Worm (Caenorhabditis elegans) whole organism, L2 larva: ENCODE measurements around the gene clec-85.

Experiments
- C34F6.9 ChIP-seq: fragments of 150-350 bp; optimal IDR thresholded peaks from 2 replicates; lab custom pipeline; 2014; ENCODE audit warnings: missing biosample characterization, missing genetic modification characterization
- F13H6.1 ChIP-seq: sonication (generic microtip); optimal IDR thresholded peaks from 2 replicates; lab custom pipeline; 2016; ENCODE audit warnings: missing genetic modification characterization, missing compliant biosample characterization
- Y55F3AM.14 ChIP-seq: fragments of 200-800 bp; sonication (Bioruptor generic); optimal IDR thresholded peaks from 2 replicates; lab custom pipeline; 2018; ENCODE audit warnings: mild to moderate bottlenecking, missing genetic modification characterization, missing compliant biosample characterization
- alr-1 ChIP-seq: fragments of 150-350 bp; optimal IDR thresholded peaks from 2 replicates; lab custom pipeline; 2014; ENCODE audit warnings: missing biosample characterization, missing genetic modification characterization
- aly-2 ChIP-seq: fragments of 150-350 bp; optimal IDR thresholded peaks from 2 replicates; lab custom pipeline; 2014; ENCODE audit warnings: missing biosample characterization, missing genetic modification characterization
- dmd-4 ChIP-seq: sonication (generic microtip); optimal IDR thresholded peaks from 2 replicates; lab custom pipeline; 2017; ENCODE audit warnings: missing biosample characterization, missing genetic modification characterization
- egl-27 ChIP-seq: sonication (generic microtip); optimal IDR thresholded peaks from 3 replicates; lab custom pipeline; 2017; ENCODE audit warnings: missing biosample characterization, missing genetic modification reagents, missing genetic modification characterization
- fos-1 ChIP-seq: fragments of 150-350 bp; optimal IDR thresholded peaks from 2 replicates; lab custom pipeline; 2014; ENCODE audit warnings: missing biosample characterization, missing genetic modification characterization
- gmeb-1 ChIP-seq: fragments of 150-350 bp; optimal IDR thresholded peaks from 2 replicates; lab custom pipeline; 2014; ENCODE audit warnings: missing biosample characterization, missing genetic modification characterization
- lin-13 ChIP-seq: fragments of 150-350 bp; optimal IDR thresholded peaks from 2 replicates; lab custom pipeline; 2014; ENCODE audit warnings: missing biosample characterization, missing genetic modification reagents, missing genetic modification characterization
- lsy-2 ChIP-seq, 2 experiments: fragments of 150-350 bp in 1 of 2; sonication (generic microtip) in 1 of 2; optimal IDR thresholded peaks; 2 replicates each; lab custom pipeline; 2014 to 2017; ENCODE audit warnings: missing biosample characterization in 2 of 2, missing genetic modification characterization in 2 of 2
- mab-5 ChIP-seq: fragments of 150-350 bp; optimal IDR thresholded peaks from 2 replicates; lab custom pipeline; 2014; ENCODE audit warnings: missing biosample characterization, missing genetic modification characterization
- mbf-1 ChIP-seq: sonication (generic microtip); optimal IDR thresholded peaks from 2 replicates; lab custom pipeline; 2017; ENCODE audit warnings: missing biosample characterization, missing genetic modification characterization
- nhr-11 ChIP-seq: fragments of 150-350 bp; optimal IDR thresholded peaks from 2 replicates; lab custom pipeline; 2014; ENCODE audit warnings: missing biosample characterization, missing genetic modification characterization
- nhr-12 ChIP-seq: fragments of 150-350 bp; optimal IDR thresholded peaks from 2 replicates; lab custom pipeline; 2014; ENCODE audit warnings: missing biosample characterization, missing genetic modification characterization
- nhr-21 ChIP-seq: fragments of 150-350 bp; optimal IDR thresholded peaks from 2 replicates; lab custom pipeline; 2014; ENCODE audit warnings: missing biosample characterization, missing genetic modification characterization
- nhr-23 ChIP-seq: fragments of 150-350 bp; optimal IDR thresholded peaks from 2 replicates; lab custom pipeline; 2014; ENCODE audit warnings: missing biosample characterization, missing genetic modification reagents, missing genetic modification characterization
- nhr-237 ChIP-seq: fragments of 150-350 bp; optimal IDR thresholded peaks from 2 replicates; lab custom pipeline; 2014; ENCODE audit warnings: missing biosample characterization, missing genetic modification characterization
- nhr-25 ChIP-seq: fragments of 150-350 bp; sonication (generic microtip); optimal IDR thresholded peaks from 3 replicates; lab custom pipeline; 2014; ENCODE audit warnings: missing biosample characterization, missing genetic modification characterization
- nhr-6 ChIP-seq: fragments of 150-350 bp; optimal IDR thresholded peaks from 2 replicates; lab custom pipeline; 2014; ENCODE audit warnings: missing biosample characterization, missing genetic modification characterization
- nhr-77 ChIP-seq: fragments of 150-350 bp; optimal IDR thresholded peaks from 2 replicates; lab custom pipeline; 2014; ENCODE audit warnings: missing biosample characterization, missing genetic modification characterization
- peb-1 ChIP-seq: fragments of 150-350 bp; optimal IDR thresholded peaks from 2 replicates; lab custom pipeline; 2014; ENCODE audit warnings: missing biosample characterization, missing genetic modification characterization
- sem-4 ChIP-seq: fragments of 150-350 bp; optimal IDR thresholded peaks from 2 replicates; lab custom pipeline; 2014; ENCODE audit warnings: missing biosample characterization, missing genetic modification reagents, missing genetic modification characterization
- skn-1 ChIP-seq: sonication (generic microtip); optimal IDR thresholded peaks from 2 replicates; lab custom pipeline; 2017; ENCODE audit warnings: missing biosample characterization, missing genetic modification characterization
- sma-3 ChIP-seq: sonication (generic microtip); optimal IDR thresholded peaks from 2 replicates; lab custom pipeline; 2016; ENCODE audit warnings: missing genetic modification reagents, missing genetic modification characterization, missing compliant biosample characterization
- snpc-4 ChIP-seq: fragments of 150-350 bp; optimal IDR thresholded peaks from 2 replicates; lab custom pipeline; 2014; ENCODE audit warnings: missing biosample characterization, missing genetic modification characterization
- unc-39 ChIP-seq: fragments of 150-350 bp; optimal IDR thresholded peaks from 2 replicates; lab custom pipeline; 2014; ENCODE audit warnings: missing biosample characterization, missing genetic modification characterization
- unc-55 ChIP-seq: fragments of 150-350 bp; sonication (generic microtip); optimal IDR thresholded peaks from 3 replicates; lab custom pipeline; 2014; ENCODE audit warnings: missing biosample characterization, missing genetic modification reagents, missing genetic modification characterization
- unc-62 ChIP-seq: fragments of 150-350 bp; optimal IDR thresholded peaks from 2 replicates; lab custom pipeline; 2014; ENCODE audit warnings: missing biosample characterization, missing genetic modification reagents, missing genetic modification characterization
- ztf-4 ChIP-seq: fragments of 150-350 bp; optimal IDR thresholded peaks from 2 replicates; lab custom pipeline; 2014; ENCODE audit warnings: missing biosample characterization, missing genetic modification characterization

The clec-85 gene

DNA sequence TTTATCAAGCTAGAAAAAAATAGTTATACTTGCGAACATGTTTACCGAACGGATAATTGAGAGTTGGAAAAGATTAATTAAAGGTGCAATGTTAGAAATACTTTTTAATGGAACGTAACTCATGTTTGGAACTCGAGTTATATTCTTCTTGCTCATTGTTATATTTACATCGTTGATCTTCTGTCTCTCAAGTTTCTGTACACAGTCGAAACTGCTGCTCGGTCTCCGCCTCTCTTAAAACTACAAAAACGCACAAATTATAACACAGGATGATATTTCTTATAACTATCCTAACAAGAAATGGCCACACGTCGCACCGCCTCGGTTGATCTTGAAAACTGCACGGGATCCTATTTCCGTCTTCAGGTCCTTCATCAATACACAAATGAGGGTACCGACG, 16.2 kb upstream of the clec-85 start, which contains the start of gene pudl-2:
pudl-2 (plus strand) TSS at position 301 of the 400 bp plus-strand sequence.
- TF ChIP-seq peb-1 (tag; lab: Kevin White, UChicago) = no peak
- no peak for TF ChIP-seq alr-1 (tag; lab: Kevin White, UChicago)
- TF ChIP-seq nhr-12 (tag; lab: Kevin White, UChicago) = no peak

DNA sequence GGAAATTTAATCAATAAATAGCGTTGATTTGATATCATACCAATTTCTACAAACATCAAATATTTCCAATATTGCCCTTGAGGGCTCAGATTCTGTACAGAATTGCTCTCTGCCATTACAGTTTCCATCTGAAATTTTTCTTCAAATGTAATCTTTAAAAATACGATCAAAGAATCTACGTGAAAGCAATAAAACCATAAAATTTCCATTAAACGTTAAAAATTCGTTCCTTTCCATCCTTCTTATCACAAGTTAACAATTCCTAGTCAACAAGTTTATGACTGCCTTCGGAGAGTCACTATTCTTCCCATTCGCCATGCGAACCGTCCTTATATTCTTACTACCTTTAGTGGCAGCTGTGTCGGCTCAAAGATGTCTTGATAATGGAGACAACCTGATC, 15.3 kb upstream of the clec-85 start, which contains the start of gene clec-82:
clec-82 (plus strand) TSS at position 301 of the 400 bp plus-strand sequence.
- no peak for TF ChIP-seq snpc-4 (tag; lab: Kevin White, UChicago)
- no peak for TF ChIP-seq nhr-23 (tag; lab: Kevin White, UChicago)
- TF ChIP-seq nhr-6 = no peak
- no peak for TF ChIP-seq nhr-12 (tag; lab: Kevin White, UChicago)
- no peak for TF ChIP-seq egl-27 (tag; lab: Kevin White, UChicago)
- no peak for TF ChIP-seq sem-4 (tag; lab: Kevin White, UChicago)
- TF ChIP-seq sma-3 = no peak

DNA sequence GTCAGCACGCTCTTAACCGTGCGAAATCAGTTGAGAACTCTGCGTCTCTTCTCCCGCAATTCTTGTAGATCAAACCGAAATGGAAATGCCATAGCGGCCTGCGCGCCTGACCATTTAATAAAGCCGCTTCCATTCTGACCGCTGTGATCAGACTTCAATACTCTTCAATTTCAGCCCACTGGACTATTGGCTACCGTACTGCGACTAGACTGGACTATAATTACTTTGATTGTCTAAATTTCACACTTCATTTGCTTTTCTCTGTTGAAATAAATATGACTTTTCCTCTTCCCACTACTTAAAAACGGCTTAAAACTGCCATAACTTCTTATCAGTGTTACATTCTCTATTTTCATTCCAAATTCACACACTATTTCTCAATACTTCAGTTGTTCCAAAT, 12.4 kb upstream of the clec-85 start, which contains the start of gene Y54G2A.7:
Y54G2A.7 (plus strand) TSS at position 301 of the 400 bp plus-strand sequence.
- no peak for TF ChIP-seq sma-3
- TF ChIP-seq C34F6.9 (tag; lab: Kevin White, UChicago) = no peak
- TF ChIP-seq gmeb-1 (tag; lab: Kevin White, UChicago) = no peak
- no peak for TF ChIP-seq unc-39 (tag; lab: Kevin White, UChicago)
- no peak for TF ChIP-seq dmd-4 (tag; lab: Kevin White, UChicago)
- no peak for TF ChIP-seq nhr-77 (tag; lab: Kevin White, UChicago)
- TF ChIP-seq mbf-1 = no peak
- no peak for TF ChIP-seq unc-55 (GFP tag; lab: Kevin White, UChicago)
- no peak for TF ChIP-seq skn-1
- TF ChIP-seq alr-1 (tag; lab: Kevin White, UChicago) = no peak
- no peak for TF ChIP-seq nhr-237
- no peak for TF ChIP-seq unc-62 (GFP tag; lab: Kevin White, UChicago)
- no peak for TF ChIP-seq Y55F3AM.14 (GFP tag; lab: Kevin White, UChicago)

DNA sequence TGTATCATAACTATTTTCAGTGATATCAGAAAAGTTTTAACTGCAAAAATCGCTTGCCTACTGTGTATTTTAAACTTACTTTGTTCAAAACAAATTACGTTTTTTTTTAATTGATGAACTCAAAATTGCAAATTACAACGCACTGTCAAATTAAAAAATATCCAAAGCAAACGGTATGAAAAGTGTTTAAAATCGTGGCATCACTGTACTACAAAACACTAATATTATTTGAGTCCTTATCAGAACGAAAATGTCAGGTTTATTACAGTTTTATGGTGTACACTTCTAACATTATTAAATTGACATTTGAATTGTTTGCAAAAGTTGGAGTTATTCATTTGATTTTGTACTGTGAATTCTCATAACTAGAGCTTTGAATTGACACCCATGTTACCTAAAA, 9.4 kb upstream of the clec-85 start, which contains the start of gene clec-83:
clec-83 (minus strand) TSS at position 213 of the 400 bp plus-strand sequence.
- peak; percentile 39 for TF ChIP-seq fos-1 (tag; lab: Kevin White, UChicago)
- TF ChIP-seq aly-2 (tag; lab: Kevin White, UChicago) = no peak
- TF ChIP-seq, all 48 proteins: peak for 1

DNA sequence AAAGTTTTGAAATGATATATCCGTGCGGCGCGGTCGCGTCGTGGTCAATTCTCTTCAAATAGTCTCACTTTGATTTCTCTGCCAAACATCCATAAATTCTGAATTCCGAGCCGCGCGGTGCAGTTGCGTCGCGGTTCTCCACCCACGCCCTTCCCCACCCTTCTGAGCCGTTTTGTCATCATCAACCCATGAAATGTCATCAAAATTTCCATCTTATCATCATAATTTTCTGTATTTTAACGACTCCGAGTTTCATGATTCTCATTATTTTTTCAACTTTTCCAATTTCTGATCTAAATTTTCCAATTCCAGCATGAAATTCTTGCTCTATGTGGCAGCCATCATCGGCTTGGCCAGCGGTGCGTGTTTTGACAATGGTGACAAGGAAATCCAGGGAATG, 8.5 kb upstream of the clec-85 start, which contains the start of gene clec-84:
clec-84 (plus strand) TSS at position 301 of the 400 bp plus-strand sequence.
- TF ChIP-seq ztf-4 (tag; lab: Kevin White, UChicago) (no peak), sma-3 (no peak), nhr-25 (tag; lab: Kevin White, UChicago) (no peak)

DNA sequence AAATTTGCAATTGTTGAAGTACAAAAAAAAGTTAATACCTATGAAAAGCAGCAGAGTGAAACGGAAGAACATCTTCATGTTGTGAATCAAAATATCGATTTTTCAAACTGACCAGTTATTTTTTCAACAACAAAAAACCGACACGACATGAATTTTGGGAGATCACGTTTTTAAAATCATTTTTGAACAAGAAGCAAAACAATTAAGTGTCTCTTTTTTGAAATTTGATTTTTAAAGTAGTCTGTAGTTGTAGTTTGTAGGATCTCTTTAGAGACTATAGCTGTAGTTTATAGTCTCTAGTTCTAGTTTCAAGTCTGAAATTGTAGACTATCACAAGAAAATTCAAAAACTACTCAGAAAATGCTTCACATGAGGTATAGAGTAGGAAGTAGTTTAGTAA, 6.8 kb upstream of the clec-85 start, which contains the start of gene Y54G2A.15:
Y54G2A.15 (minus strand) TSS at position 101 of the 400 bp plus-strand sequence.
- TF ChIP-seq mab-5 (no peak), nhr-11 (tag; lab: Kevin White, UChicago) (no peak), nhr-21 (tag; lab: Kevin White, UChicago) (no peak)

DNA sequence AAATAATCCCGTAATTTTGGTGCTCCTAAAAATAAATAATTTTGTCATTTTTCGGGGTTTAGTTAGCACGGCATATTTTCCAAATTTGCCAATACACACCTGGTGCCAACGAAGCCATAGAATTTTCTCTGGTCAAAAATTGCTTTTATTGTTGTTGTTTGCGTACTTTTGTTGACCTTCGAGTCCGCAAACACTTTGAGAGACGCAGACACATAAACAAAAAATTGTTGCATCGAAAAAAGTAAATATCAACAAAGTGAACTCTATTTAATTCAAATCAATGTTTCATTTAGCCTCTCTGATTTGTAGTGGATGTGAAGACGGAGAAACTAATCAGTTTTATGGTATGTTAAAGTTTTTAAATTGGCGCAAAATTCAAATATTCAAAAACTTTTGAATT, 4.4 kb upstream of the clec-85 start, which contains the start of gene Y54G2A.40:
Y54G2A.40 (plus strand) TSS at position 213 of the 400 bp plus-strand sequence.
- TF ChIP-seq F13H6.1 (tag; lab: Kevin White, UChicago) (no peak), unc-55 (GFP tag; lab: Kevin White, UChicago) (peak; percentile 56), lin-13 (peak; percentile 10), unc-39 (tag; lab: Kevin White, UChicago) (no peak), lsy-2 (tag; optimal IDR thresholded peaks at IDR 0.05; lab: Kevin White, UChicago) (peak in 1 of 2 experiments; percentile 72), C34F6.9 (tag; lab: Kevin White, UChicago) (peak; percentile 46)
